Worm (Caenorhabditis elegans) whole organism, L3 larva: ENCODE results near the gene Y37H2A.7.

Experiments
- R02D3.7 ChIP-seq: fragments of 150-350 bp; optimal IDR thresholded peaks from 2 replicates; lab custom pipeline; 2014; ENCODE audit warnings: missing biosample characterization, missing genetic modification characterization
- hmg-11 ChIP-seq: sonication (generic microtip); optimal IDR thresholded peaks from 2 replicates; lab custom pipeline; 2016; ENCODE audit warnings: missing genetic modification characterization, missing compliant biosample characterization
- jun-1 ChIP-seq: fragments of 150-350 bp; optimal IDR thresholded peaks from 2 replicates; lab custom pipeline; 2014; ENCODE audit warnings: missing biosample characterization, missing genetic modification reagents, missing genetic modification characterization
- nhr-11 ChIP-seq: fragments of 150-350 bp; optimal IDR thresholded peaks from 2 replicates; lab custom pipeline; 2014; ENCODE audit warnings: missing biosample characterization, missing genetic modification characterization
- nhr-12 ChIP-seq: fragments of 150-350 bp; optimal IDR thresholded peaks from 2 replicates; lab custom pipeline; 2014; ENCODE audit warnings: missing biosample characterization, missing genetic modification characterization
- pha-4 ChIP-seq: fragments of 150-350 bp; optimal IDR thresholded peaks from 2 replicates; lab custom pipeline; 2014; ENCODE audit warnings: missing biosample characterization, missing genetic modification reagents, missing genetic modification characterization
- skn-1 ChIP-seq: fragments of 150-350 bp; optimal IDR thresholded peaks from 2 replicates; lab custom pipeline; 2014; ENCODE audit warnings: missing biosample characterization, missing genetic modification characterization

ce11 chrV:18171568-18171967 is 37.3 kb upstream of the Y37H2A.7 start, which contains the start of gene C14A6.8:
- TF ChIP-seq jun-1 (tag; lab: Kevin White, UChicago): no peak
- no peak for TF ChIP-seq R02D3.7 (tag; lab: Kevin White, UChicago)
- no peak for TF ChIP-seq pha-4 (tag; lab: Kevin White, UChicago)
- no peak for TF ChIP-seq nhr-12 (tag; lab: Kevin White, UChicago)
- no peak for TF ChIP-seq hmg-11 (tag; lab: Kevin White, UChicago)
- TF ChIP-seq nhr-11: no peak
- TF ChIP-seq skn-1 (tag; lab: Kevin White, UChicago): no peak
